Worm (Caenorhabditis elegans) whole organism, L3 larva: ENCODE data around the gene F59B10.6.

ENCODE experiments used
- R02D3.7 ChIP-seq: fragments of 150-350 bp; optimal IDR thresholded peaks from 2 replicates; lab custom pipeline; 2014; ENCODE audit warnings: missing biosample characterization, missing genetic modification characterization
- aly-2 ChIP-seq: fragments of 150-350 bp; optimal IDR thresholded peaks from 2 replicates; lab custom pipeline; 2014; ENCODE audit warnings: missing biosample characterization, missing genetic modification characterization
- ama-1 ChIP-seq: fragments of 150-350 bp; optimal IDR thresholded peaks from 2 replicates; lab custom pipeline; 2018
- ceh-16 ChIP-seq: sonication (generic microtip); optimal IDR thresholded peaks from 2 replicates; lab custom pipeline; 2017; ENCODE audit warnings: missing biosample characterization, missing genetic modification characterization
- ceh-28 ChIP-seq: fragments of 150-350 bp; optimal IDR thresholded peaks from 2 replicates; lab custom pipeline; 2014; ENCODE audit warnings: missing biosample characterization, missing genetic modification reagents, missing genetic modification characterization
- ceh-82 ChIP-seq: fragments of 150-350 bp; optimal IDR thresholded peaks from 2 replicates; lab custom pipeline; 2014; ENCODE audit warnings: missing biosample characterization, missing genetic modification characterization
- ceh-9 ChIP-seq: sonication (generic microtip); optimal IDR thresholded peaks from 2 replicates; lab custom pipeline; 2018; ENCODE audit warnings: missing biosample characterization, missing genetic modification characterization
- daf-12 ChIP-seq: fragments of 150-350 bp; optimal IDR thresholded peaks from 2 replicates; lab custom pipeline; 2014; ENCODE audit warnings: missing biosample characterization, missing genetic modification reagents, missing genetic modification characterization
- egl-27 ChIP-seq: sonication (generic microtip); optimal IDR thresholded peaks from 4 replicates; lab custom pipeline; 2017; ENCODE audit warnings: missing biosample characterization, missing genetic modification reagents, missing genetic modification characterization
- egl-5 ChIP-seq: fragments of 150-350 bp; optimal IDR thresholded peaks from 2 replicates; lab custom pipeline; 2017; ENCODE audit warnings: missing biosample characterization, missing genetic modification reagents, missing genetic modification characterization, inconsistent platforms
- elt-1 ChIP-seq: fragments of 150-350 bp; optimal IDR thresholded peaks from 2 replicates; lab custom pipeline; 2014; ENCODE audit warnings: missing biosample characterization, missing genetic modification characterization
- elt-2 ChIP-seq: sonication (generic microtip); optimal IDR thresholded peaks from 2 replicates; lab custom pipeline; 2016; ENCODE audit warnings: missing genetic modification reagents, mild to moderate bottlenecking, missing genetic modification characterization, missing compliant biosample characterization
- elt-3 ChIP-seq, 3 experiments: fragments of 150-350 bp in 1 of 3; sonication (generic microtip) in 2 of 3; optimal IDR thresholded peaks; 2 replicates in 2 of 3; 4 replicates in 1 of 3; lab custom pipeline; 2014 to 2017; ENCODE audit warnings: missing biosample characterization in 3 of 3, missing genetic modification characterization in 3 of 3
- eor-1 ChIP-seq, 2 experiments: fragments of 150-350 bp; optimal IDR thresholded peaks; 2 replicates each; lab custom pipeline; 2014 to 2018; ENCODE audit warnings: missing biosample characterization in 2 of 2, missing genetic modification characterization in 2 of 2
- fos-1 ChIP-seq: fragments of 150-350 bp; optimal IDR thresholded peaks from 2 replicates; lab custom pipeline; 2014; ENCODE audit warnings: missing biosample characterization, missing genetic modification characterization
- jun-1 ChIP-seq: fragments of 150-350 bp; optimal IDR thresholded peaks from 2 replicates; lab custom pipeline; 2014; ENCODE audit warnings: missing biosample characterization, missing genetic modification reagents, missing genetic modification characterization
- lin-39 ChIP-seq: fragments of 150-350 bp; optimal IDR thresholded peaks from 2 replicates; lab custom pipeline; 2018; ENCODE audit warnings: missing biosample characterization, missing genetic modification reagents, missing genetic modification characterization
- lsy-12 ChIP-seq: sonication (generic microtip); optimal IDR thresholded peaks from 2 replicates; lab custom pipeline; 2016; ENCODE audit warnings: mild to moderate bottlenecking, missing genetic modification characterization, missing compliant biosample characterization
- mdl-1 ChIP-seq: fragments of 150-350 bp; optimal IDR thresholded peaks from 2 replicates; lab custom pipeline; 2014; ENCODE audit warnings: missing biosample characterization, missing genetic modification characterization
- nfya-1 ChIP-seq: sonication (generic microtip); optimal IDR thresholded peaks from 2 replicates; lab custom pipeline; 2017; ENCODE audit warnings: missing genetic modification characterization, mild to moderate bottlenecking, missing compliant biosample characterization, antibody characterized with exemption, moderate library complexity; ENCODE audit not compliant: insufficient read depth
- nhr-11 ChIP-seq: fragments of 150-350 bp; optimal IDR thresholded peaks from 2 replicates; lab custom pipeline; 2014; ENCODE audit warnings: missing biosample characterization, missing genetic modification characterization
- nhr-23 ChIP-seq: fragments of 150-350 bp; optimal IDR thresholded peaks from 2 replicates; lab custom pipeline; 2014; ENCODE audit warnings: missing biosample characterization, missing genetic modification reagents, missing genetic modification characterization
- nhr-237 ChIP-seq: fragments of 150-350 bp; optimal IDR thresholded peaks from 2 replicates; lab custom pipeline; 2014; ENCODE audit warnings: missing biosample characterization, missing genetic modification characterization
- nhr-25 ChIP-seq: sonication (generic microtip); optimal IDR thresholded peaks from 2 replicates; lab custom pipeline; 2017; ENCODE audit warnings: missing biosample characterization, missing genetic modification characterization
- nhr-28 ChIP-seq: fragments of 150-350 bp; optimal IDR thresholded peaks from 2 replicates; lab custom pipeline; 2014; ENCODE audit warnings: missing biosample characterization, missing genetic modification characterization
- nhr-43 ChIP-seq: sonication (generic microtip); optimal IDR thresholded peaks from 2 replicates; lab custom pipeline; 2016; ENCODE audit warnings: mild to moderate bottlenecking, missing genetic modification characterization, missing compliant biosample characterization; ENCODE audit not compliant: poor library complexity, severe bottlenecking
- nhr-67 ChIP-seq: fragments of 150-350 bp; optimal IDR thresholded peaks from 2 replicates; lab custom pipeline; 2014; ENCODE audit warnings: missing biosample characterization, missing genetic modification characterization
- nhr-76 ChIP-seq: fragments of 150-350 bp; sonication (generic microtip); optimal IDR thresholded peaks from 5 replicates; lab custom pipeline; 2014; ENCODE audit warnings: missing biosample characterization, missing genetic modification characterization
- pha-4 ChIP-seq: fragments of 150-350 bp; optimal IDR thresholded peaks from 2 replicates; lab custom pipeline; 2014; ENCODE audit warnings: missing biosample characterization, missing genetic modification reagents, missing genetic modification characterization
- sea-2 ChIP-seq: fragments of 150-350 bp; sonication (generic microtip); optimal IDR thresholded peaks from 4 replicates; lab custom pipeline; 2014; ENCODE audit warnings: missing biosample characterization, missing genetic modification reagents, missing genetic modification characterization
- snpc-4 ChIP-seq: fragments of 150-350 bp; optimal IDR thresholded peaks from 2 replicates; lab custom pipeline; 2014; ENCODE audit warnings: missing biosample characterization, missing genetic modification characterization
- tbx-2 ChIP-seq: sonication (generic microtip); optimal IDR thresholded peaks from 2 replicates; lab custom pipeline; 2016; ENCODE audit warnings: mild to moderate bottlenecking, missing genetic modification characterization, missing compliant biosample characterization
- unc-39 ChIP-seq: sonication (generic microtip); optimal IDR thresholded peaks from 4 replicates; lab custom pipeline; 2017; ENCODE audit warnings: missing biosample characterization, missing genetic modification characterization
- zag-1 ChIP-seq: fragments of 150-350 bp; optimal IDR thresholded peaks from 2 replicates; lab custom pipeline; 2014; ENCODE audit warnings: missing biosample characterization, missing genetic modification characterization
- ztf-4 ChIP-seq: fragments of 150-350 bp; optimal IDR thresholded peaks from 2 replicates; lab custom pipeline; 2014; ENCODE audit warnings: missing biosample characterization, missing genetic modification characterization

Gene F59B10.6

DNA sequence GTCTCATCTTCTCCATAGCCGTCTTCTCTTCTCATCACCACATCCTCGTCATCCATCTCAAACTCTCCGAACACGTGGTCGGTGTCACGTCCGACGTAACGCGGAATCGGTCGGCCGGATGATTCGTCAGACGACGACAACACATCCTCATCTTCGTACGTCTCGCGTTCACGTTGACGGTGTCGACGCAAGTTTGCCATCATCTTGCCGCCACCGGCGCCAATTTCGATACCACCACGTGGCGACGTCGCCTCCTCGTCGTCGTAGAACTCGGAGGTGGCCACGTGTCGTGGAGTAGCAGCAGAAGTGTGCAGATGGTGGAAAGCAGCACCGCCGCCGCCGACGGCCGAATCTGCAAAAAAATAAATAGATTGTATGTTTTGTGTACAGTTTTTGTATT lies 23.0 kb upstream of the F59B10.6 start:
- TF ChIP-seq nhr-25 (tag; lab: Kevin White, UChicago): peak; percentile 4
- TF ChIP-seq ceh-16: no peak
- peak; percentile 3 for TF ChIP-seq lin-39
- no peak for TF ChIP-seq unc-39 (tag; lab: Kevin White, UChicago)
- TF ChIP-seq nhr-76 (tag; lab: Kevin White, UChicago): no peak
- TF ChIP-seq sea-2 (GFP tag; lab: Kevin White, UChicago): no peak
- TF ChIP-seq nhr-23: no peak
- TF ChIP-seq aly-2 (tag; lab: Kevin White, UChicago): no peak

DNA sequence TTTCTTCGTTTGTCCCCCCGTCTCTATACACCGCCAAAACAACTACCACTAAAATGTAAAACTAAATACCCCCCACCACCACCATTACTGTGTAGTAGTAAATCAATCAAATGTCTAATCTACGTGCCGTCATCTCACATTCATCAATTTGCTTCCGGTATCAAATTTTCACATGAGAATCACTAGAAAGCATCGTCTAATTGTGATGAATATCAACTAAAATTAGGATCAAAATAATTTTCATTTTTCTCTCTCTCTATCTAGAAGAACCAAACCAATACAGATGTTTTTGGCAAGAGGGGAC lies 22.5 kb upstream of the F59B10.6 start:
- TF ChIP-seq nhr-25 (tag; lab: Kevin White, UChicago): peak; percentile 24
- no peak for TF ChIP-seq lsy-12 (tag; lab: Kevin White, UChicago)
- peak; percentile 36 for TF ChIP-seq ztf-4
- TF ChIP-seq lin-39: peak; percentile 14
- peak; percentile 3 for TF ChIP-seq nhr-11 (tag; lab: Kevin White, UChicago)
- TF ChIP-seq nfya-1: peak; percentile 5

DNA sequence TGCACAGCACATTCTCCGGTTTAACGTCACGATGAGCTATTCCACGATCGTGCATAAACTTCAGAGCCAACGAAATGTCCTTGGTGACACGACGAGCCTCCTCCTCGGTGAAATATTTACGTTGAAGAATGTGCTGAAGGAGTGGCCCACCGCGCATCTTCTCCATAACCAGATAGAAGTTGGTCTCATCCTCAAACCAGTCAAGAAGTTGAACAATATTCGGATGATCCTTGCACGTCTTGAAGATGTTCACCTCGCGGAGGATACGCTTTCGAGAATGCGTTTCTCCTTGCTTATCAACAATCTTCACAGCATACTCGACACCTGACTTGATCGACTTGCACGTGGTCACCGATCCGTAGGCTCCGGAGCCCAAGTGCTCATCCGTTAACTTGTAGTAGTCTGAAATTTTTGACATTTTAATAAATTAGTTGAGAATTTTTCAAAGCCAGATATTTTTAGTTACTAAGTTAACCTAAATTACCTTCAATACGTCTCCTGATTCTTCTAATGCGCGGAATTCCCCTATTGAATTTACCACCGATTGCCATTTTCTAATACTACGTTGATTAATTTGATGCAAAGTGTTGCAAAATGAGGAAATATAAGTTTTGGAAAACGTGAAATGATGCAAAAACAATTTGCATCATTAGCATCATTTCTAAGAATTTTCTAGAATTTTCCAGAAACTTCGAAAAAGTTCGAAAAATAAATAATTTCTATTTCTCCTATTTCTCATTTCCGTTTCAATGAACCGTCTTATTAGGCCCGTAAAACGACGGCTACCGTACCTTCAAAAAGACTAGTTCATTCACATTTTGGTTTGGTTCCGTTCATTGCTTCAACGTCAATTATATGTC lies 21.9 kb upstream of the F59B10.6 start:
- TF ChIP-seq eor-1 (tag; optimal IDR thresholded peaks at IDR 0.05; lab: Kevin White, UChicago) (peak in 1 of 2 experiments; percentile 28), nfya-1 (peak; percentile 16), pha-4 (tag; lab: Kevin White, UChicago) (peak; percentile 3), nhr-43 (tag; lab: Kevin White, UChicago) (peak; percentile 37), ama-1 (lab: Kevin White, UChicago) (peak; percentile 70), mdl-1 (tag; lab: Kevin White, UChicago) (no peak), snpc-4 (tag; lab: Kevin White, UChicago) (no peak)

DNA sequence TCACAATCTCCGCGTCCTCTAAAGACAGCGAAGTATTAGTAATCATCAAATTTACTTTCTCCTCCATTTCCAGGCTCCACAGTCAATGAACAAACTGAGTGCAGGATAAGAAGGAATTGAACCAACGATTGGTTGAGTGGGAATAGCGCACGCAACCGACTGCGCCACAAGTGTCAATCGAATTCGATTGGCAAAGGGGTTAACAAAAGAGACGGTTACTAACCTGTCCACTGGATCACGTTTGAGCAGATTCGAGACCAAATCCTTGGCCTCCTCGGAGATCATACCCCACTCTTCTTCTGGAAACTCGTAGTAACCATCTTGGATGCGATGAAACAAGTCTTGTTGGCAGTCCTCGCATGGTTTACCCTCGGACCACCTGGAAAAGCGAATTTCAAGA lies 20.9 kb upstream of the F59B10.6 start:
- no peak for TF ChIP-seq ceh-28 (tag; lab: Kevin White, UChicago)
- TF ChIP-seq nhr-25 (tag; lab: Kevin White, UChicago): peak; percentile 65
- no peak for TF ChIP-seq pha-4 (tag; lab: Kevin White, UChicago)
- no peak for TF ChIP-seq ceh-9 (tag; lab: Kevin White, UChicago)
- peak; percentile 50 for TF ChIP-seq nhr-43 (tag; lab: Kevin White, UChicago)
- TF ChIP-seq ama-1 (lab: Kevin White, UChicago): peak; percentile 38
- no peak for TF ChIP-seq nhr-23
- no peak for TF ChIP-seq egl-5 (tag; lab: Kevin White, UChicago)
- no peak for TF ChIP-seq tbx-2 (tag; lab: Kevin White, UChicago)

DNA sequence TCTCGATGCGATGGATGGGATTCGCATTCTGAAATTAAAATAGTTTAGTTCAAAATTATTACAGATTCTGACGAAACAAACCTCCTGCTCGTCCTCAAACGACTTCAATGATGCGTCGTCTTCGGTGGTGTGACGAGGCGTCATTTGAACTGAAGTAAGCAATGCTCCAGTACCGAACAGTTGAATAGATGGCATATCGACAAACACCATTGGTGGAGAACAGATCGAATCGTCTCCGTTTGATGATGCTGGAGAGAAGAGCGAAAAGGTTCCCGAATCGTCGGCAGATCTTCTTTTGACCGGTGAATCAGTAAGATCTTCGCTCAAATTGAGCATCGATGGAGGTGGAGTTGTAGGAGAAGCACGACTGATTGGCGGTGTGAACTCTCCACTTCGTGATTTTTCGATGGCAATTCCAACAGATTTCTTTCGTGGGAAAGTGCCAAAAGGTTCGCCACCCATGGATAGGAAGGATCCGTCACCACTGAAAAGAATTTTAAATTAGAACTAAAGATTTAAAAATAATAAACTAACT lies 20.2 kb upstream of the F59B10.6 start:
- peak; percentile 1 for TF ChIP-seq tbx-2 (tag; lab: Kevin White, UChicago)
- no peak for TF ChIP-seq lsy-12 (tag; lab: Kevin White, UChicago)
- TF ChIP-seq elt-2: no peak
- TF ChIP-seq ztf-4: peak; percentile 26
- TF ChIP-seq pha-4 (tag; lab: Kevin White, UChicago): no peak
- TF ChIP-seq ama-1 (lab: Kevin White, UChicago): peak; percentile 95
- TF ChIP-seq fos-1 (tag; lab: Kevin White, UChicago): no peak
- TF ChIP-seq nfya-1: no peak
- TF ChIP-seq daf-12 (tag; lab: Kevin White, UChicago): no peak

DNA sequence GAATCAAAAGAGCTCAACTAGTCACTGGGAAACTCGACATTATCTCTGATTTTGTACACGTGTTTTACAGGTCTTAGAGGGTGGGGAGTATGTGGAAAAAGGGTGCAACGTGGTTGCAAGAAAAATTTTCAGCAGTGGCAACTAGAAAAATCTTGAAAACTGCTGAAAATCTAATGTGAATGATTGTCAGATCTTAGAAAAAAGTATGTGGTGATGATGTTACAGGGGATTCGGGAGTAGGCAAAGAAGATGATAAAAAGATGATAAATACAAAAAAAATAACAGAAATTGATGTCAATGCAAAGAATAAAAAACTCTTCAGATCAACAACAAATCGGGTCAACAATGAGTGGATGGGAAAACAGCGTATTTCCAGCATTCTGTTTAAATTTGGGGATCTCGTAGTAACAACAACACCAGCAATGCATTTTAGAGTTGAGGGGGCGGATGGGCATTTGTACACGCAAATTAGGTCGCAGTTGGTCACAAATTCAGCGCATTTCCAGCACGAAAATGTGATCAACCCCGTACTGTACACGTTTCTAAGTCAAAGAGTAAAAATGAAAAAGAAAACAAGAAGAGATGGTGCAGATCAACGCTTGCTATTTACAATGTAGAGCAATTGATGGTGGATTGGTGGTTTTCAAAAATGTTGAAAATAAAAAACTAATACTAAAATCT lies 19.3 kb upstream of the F59B10.6 start:
- TF ChIP-seq nhr-237 (tag; lab: Kevin White, UChicago): no peak
- no peak for TF ChIP-seq egl-27 (tag; lab: Kevin White, UChicago)
- no peak for TF ChIP-seq ceh-82 (tag; lab: Kevin White, UChicago)
- TF ChIP-seq ceh-28 (tag; lab: Kevin White, UChicago): no peak
- TF ChIP-seq nhr-67 (tag; lab: Kevin White, UChicago): no peak
- peak; percentile 7 for TF ChIP-seq elt-1 (tag; lab: Kevin White, UChicago)
- TF ChIP-seq zag-1 (tag; lab: Kevin White, UChicago): no peak
- TF ChIP-seq ztf-4: no peak
- no peak for TF ChIP-seq nhr-11 (tag; lab: Kevin White, UChicago)
- TF ChIP-seq unc-39 (tag; lab: Kevin White, UChicago): no peak
- TF ChIP-seq nhr-25 (tag; lab: Kevin White, UChicago): peak; percentile 8
- TF ChIP-seq jun-1 (tag; lab: Kevin White, UChicago): peak; percentile 9
- no peak for TF ChIP-seq lsy-12 (tag; lab: Kevin White, UChicago)
- no peak for TF ChIP-seq ceh-16
- TF ChIP-seq elt-3 (tag; optimal IDR thresholded peaks at IDR 0.05; lab: Kevin White, UChicago): peak in 1 of 3 experiments; percentile 11
- no peak for TF ChIP-seq nhr-28 (tag; lab: Kevin White, UChicago)
- TF ChIP-seq nfya-1: no peak
- no peak for TF ChIP-seq R02D3.7 (tag; lab: Kevin White, UChicago)
- TF ChIP-seq ama-1 (lab: Kevin White, UChicago): peak; percentile 47
- no peak for TF ChIP-seq lin-39
- peak; percentile 27 for TF ChIP-seq pha-4 (tag; lab: Kevin White, UChicago)
- TF ChIP-seq, all 47 proteins: peak for 6
